Worm (Caenorhabditis elegans): Measurements from ENCODE around the gene srbc-60.
A peak's percentile ranks its signal among the peaks of the same experiment; 100 is the strongest.

srbc-60 gene

DNA sequence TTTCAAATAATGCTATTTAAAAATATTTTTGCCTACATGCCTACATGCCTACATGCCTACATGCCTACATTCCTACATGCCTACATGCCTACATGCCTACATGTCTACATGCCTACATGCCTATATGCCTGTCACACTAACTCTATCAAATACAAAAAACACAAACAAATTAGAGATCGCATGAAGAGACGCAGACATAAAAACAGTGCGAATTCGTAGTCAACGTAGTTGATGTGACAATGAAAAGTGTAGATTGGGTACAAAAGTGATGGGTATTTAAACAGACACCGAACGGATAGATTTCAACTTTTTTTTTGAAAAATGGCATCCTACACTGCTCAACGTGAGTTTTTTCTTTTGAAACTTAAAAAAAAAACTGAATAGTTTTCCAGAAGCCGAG lies 2.8 kb upstream of the srbc-60 start, which contains the start of gene R09E12.9 (continued):
- TF ChIP-seq C34B4.2 (tag; optimal IDR thresholded peaks at IDR 0.05), result no peak
- no peak for TF ChIP-seq isw-1 (GFP tag; IDR thresholded peaks at IDR 0.05)
- TF ChIP-seq fos-1 (tag; optimal IDR thresholded peaks at IDR 0.05), result no peak
- no peak for TF ChIP-seq rnt-1 (tag; optimal IDR thresholded peaks at IDR 0.05)
- no peak for TF ChIP-seq irx-1 (tag; optimal IDR thresholded peaks at IDR 0.05)
- no peak for TF ChIP-seq ets-5 (GFP tag; IDR thresholded peaks at IDR 0.05)
- TF ChIP-seq mep-1 (tag; optimal IDR thresholded peaks at IDR 0.05), result no peak
- TF ChIP-seq zag-1 (tag; optimal IDR thresholded peaks at IDR 0.05), result no peak
- peak; percentile 37 to 39 for TF ChIP-seq efl-1 (optimal IDR thresholded peaks at IDR 0.05)
- peak; percentile 28 to 90 for TF ChIP-seq efl-1 (GFP tag; optimal IDR thresholded peaks at IDR 0.05 in 1 of 2)
- no peak for TF ChIP-seq skn-1 (tag; optimal IDR thresholded peaks at IDR 0.05)
- TF ChIP-seq fkh-4 (tag; optimal IDR thresholded peaks at IDR 0.05; ENCODE audit: borderline replicate concordance), result no peak
- TF ChIP-seq nhr-84 (tag; optimal IDR thresholded peaks at IDR 0.05), result no peak
- no peak for TF ChIP-seq sox-4 (tag; optimal IDR thresholded peaks at IDR 0.05)
- TF ChIP-seq Y116A8C.19 (tag; optimal IDR thresholded peaks at IDR 0.05; ENCODE audit: borderline replicate concordance), result no peak
- no peak for TF ChIP-seq lin-15B (tag; optimal IDR thresholded peaks at IDR 0.05)
- TF ChIP-seq nhr-76 (tag; optimal IDR thresholded peaks at IDR 0.05), result peak; percentile 15
- TF ChIP-seq unc-62 (GFP tag; optimal IDR thresholded peaks at IDR 0.05), result no peak
- no peak for TF ChIP-seq unc-130 (tag; optimal IDR thresholded peaks at IDR 0.05)
- no peak for TF ChIP-seq hlh-17 (GFP tag; optimal IDR thresholded peaks at IDR 0.05; ENCODE audit: borderline replicate concordance)
- TF ChIP-seq aha-1 (tag; optimal IDR thresholded peaks at IDR 0.05), result no peak
- no peak for TF ChIP-seq pqm-1 (tag; optimal IDR thresholded peaks at IDR 0.05)
- TF ChIP-seq nhr-19 (GFP tag; conservative IDR thresholded peaks at IDR 0.05), result peak; percentile 40
- peak; percentile 69 for TF ChIP-seq nhr-20 (tag; optimal IDR thresholded peaks at IDR 0.05)
- TF ChIP-seq ceh-8 (GFP tag; optimal IDR thresholded peaks at IDR 0.05), result no peak
- TF ChIP-seq tbx-2 (tag; optimal IDR thresholded peaks at IDR 0.05), result no peak
- TF ChIP-seq unc-30 (tag; optimal IDR thresholded peaks at IDR 0.05), result no peak
- peak in 2 of 3 experiments; percentile 24 to 26 for TF ChIP-seq dpl-1 (GFP tag; optimal IDR thresholded peaks at IDR 0.05)
- no peak for TF ChIP-seq hlh-4 (tag; optimal IDR thresholded peaks at IDR 0.05)
- TF ChIP-seq lin-35 (GFP tag; optimal IDR thresholded peaks at IDR 0.05), result peak; percentile 6 to 57
- no peak for TF ChIP-seq ces-1 (GFP tag; optimal IDR thresholded peaks at IDR 0.05)
- TF ChIP-seq ceh-82 (tag; optimal IDR thresholded peaks at IDR 0.05), result no peak
- peak; percentile 42 for TF ChIP-seq nhr-237 (tag; optimal IDR thresholded peaks at IDR 0.05)
- TF ChIP-seq mef-2 (tag; optimal IDR thresholded peaks at IDR 0.05), result no peak
- no peak for TF ChIP-seq C04F5.9 (tag; optimal IDR thresholded peaks at IDR 0.05)
- TF ChIP-seq pag-3 (tag; optimal IDR thresholded peaks at IDR 0.05; ENCODE audit: borderline replicate concordance, insufficient read depth), result no peak
- no peak for TF ChIP-seq dsc-1 (tag; optimal IDR thresholded peaks at IDR 0.05)
- TF ChIP-seq lir-3 (tag; optimal IDR thresholded peaks at IDR 0.05; ENCODE audit: poor library complexity), result no peak
- no peak for TF ChIP-seq tlp-1 (tag; optimal IDR thresholded peaks at IDR 0.05)
- TF ChIP-seq ceh-63 (GFP tag; optimal IDR thresholded peaks at IDR 0.05), result no peak
- no peak for TF ChIP-seq jun-1 (tag; optimal IDR thresholded peaks at IDR 0.05)
- no peak for TF ChIP-seq lin-14 (GFP tag; optimal IDR thresholded peaks at IDR 0.05)
- no peak for TF ChIP-seq sup-37 (GFP tag; optimal IDR thresholded peaks at IDR 0.05)
- TF ChIP-seq lsy-2 (tag; optimal IDR thresholded peaks at IDR 0.05), result no peak

DNA sequence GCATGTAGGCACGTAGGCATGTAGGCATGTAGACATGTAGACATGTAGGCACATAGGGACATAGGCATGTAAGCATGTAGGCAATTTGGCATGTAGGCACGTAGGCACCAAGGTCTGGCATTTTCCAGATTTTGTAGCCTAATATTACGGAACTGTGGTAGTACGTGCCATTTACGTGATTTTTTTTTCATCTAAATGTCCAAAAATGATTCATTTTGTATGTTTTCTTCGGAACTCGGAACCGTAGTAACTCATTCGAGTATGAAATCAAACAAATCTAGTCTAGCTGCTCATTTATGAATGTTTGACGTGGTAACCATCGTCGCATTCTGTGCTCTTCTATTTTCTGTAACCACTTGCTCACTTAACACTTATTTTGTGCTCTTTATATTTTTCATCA lies 1.8 kb upstream of the srbc-60 start, which contains the start of gene srbc-59:
Gene srbc-59 (plus strand): TSS at position 301 of the 400 bp plus-strand sequence.
- TF ChIP-seq mab-9 (GFP tag; IDR thresholded peaks at IDR 0.05) (no peak), fkh-4 (tag; optimal IDR thresholded peaks at IDR 0.05; ENCODE audit: borderline replicate concordance) (no peak), ces-1 (GFP tag; optimal IDR thresholded peaks at IDR 0.05) (no peak), ets-5 (GFP tag; IDR thresholded peaks at IDR 0.05) (no peak), isw-1 (GFP tag; IDR thresholded peaks at IDR 0.05) (no peak), snpc-4 (tag; optimal IDR thresholded peaks at IDR 0.05) (no peak)

All from whole organism, L1 larva.